Worm (Caenorhabditis elegans) whole organism, L2 larva: Measurements from ENCODE around the gene F53A2.1.

Experiments used
- egl-27 ChIP-seq: sonication (generic microtip); optimal IDR thresholded peaks from 3 replicates; lab custom pipeline; 2017; ENCODE audit warnings: missing biosample characterization, missing genetic modification reagents, missing genetic modification characterization
- elt-3 ChIP-seq: sonication (generic microtip); optimal IDR thresholded peaks from 2 replicates; lab custom pipeline; 2017; ENCODE audit warnings: missing biosample characterization, missing genetic modification characterization
- unc-39 ChIP-seq: fragments of 150-350 bp; optimal IDR thresholded peaks from 2 replicates; lab custom pipeline; 2014; ENCODE audit warnings: missing biosample characterization, missing genetic modification characterization

DNA sequence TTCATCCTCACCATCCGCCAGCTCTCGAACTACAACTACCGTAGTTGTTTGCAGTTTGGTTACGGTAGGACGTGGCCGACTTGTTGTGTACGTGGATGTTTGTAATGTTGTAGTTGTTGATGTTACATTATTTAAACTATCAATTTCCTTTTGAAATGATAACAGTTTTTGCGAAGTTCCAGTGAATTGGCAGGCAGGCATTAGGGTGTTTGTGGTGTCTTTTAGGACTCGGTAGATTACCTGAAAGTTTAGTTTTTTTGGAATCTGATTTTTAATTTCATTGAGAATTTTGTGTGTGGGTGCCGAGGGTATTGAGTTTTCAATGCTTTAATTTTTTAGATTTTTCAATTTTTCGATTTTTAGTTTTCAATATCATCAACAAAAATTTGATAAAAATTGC, 2.1 kb downstream of the F53A2.1 start, which contains the start of gene F53A2.11:
- TF ChIP-seq elt-3 (tag; lab: Kevin White, UChicago) (no peak), egl-27 (tag; lab: Kevin White, UChicago) (no peak), unc-39 (tag; lab: Kevin White, UChicago) (no peak)
